Worm (Caenorhabditis elegans): ENCODE data around the gene T21C9.13.

The T21C9.13 gene

ce11 chrV:10635722-10636121 lies 38.7 kb downstream of the T21C9.13 start, which contains the start of gene kvs-2:
Gene kvs-2 (plus strand): TSS chrV:10636022.
- TF ChIP-seq irx-1 (tag; optimal IDR thresholded peaks at IDR 0.05) = no peak
- TF ChIP-seq nhr-71 (tag; optimal IDR thresholded peaks at IDR 0.05) = no peak
- no peak for TF ChIP-seq pax-3 (tag; optimal IDR thresholded peaks at IDR 0.05)
- no peak for TF ChIP-seq unc-130 (tag; optimal IDR thresholded peaks at IDR 0.05)
- TF ChIP-seq nhr-11 (tag; optimal IDR thresholded peaks at IDR 0.05) = no peak
- TF ChIP-seq zip-4 (GFP tag; optimal IDR thresholded peaks at IDR 0.05) = no peak

DNA sequence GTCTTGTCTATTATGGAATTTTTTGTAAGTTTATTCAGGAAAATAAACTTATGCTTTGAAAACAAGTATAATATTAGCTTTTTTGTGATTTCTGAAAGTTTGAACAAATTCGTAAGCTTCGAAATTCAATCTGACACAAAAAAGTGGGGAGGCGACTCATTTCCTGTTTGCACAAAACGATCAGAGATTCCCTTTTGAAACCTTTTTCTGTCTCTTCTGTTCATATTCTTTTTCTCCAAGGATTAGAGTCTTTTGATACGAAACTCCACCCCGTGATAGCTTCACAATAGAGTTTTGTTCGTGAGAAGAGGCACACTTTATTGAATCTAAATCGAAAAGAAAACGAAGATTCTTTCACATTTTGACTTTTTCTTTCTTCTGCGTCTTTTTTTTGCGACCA lies 43.9 kb downstream of the T21C9.13 start:
- TF ChIP-seq fkh-10 (GFP tag; optimal IDR thresholded peaks at IDR 0.05) (peak; percentile 74), lin-14 (GFP tag; optimal IDR thresholded peaks at IDR 0.05) (peak; percentile 45), vab-15 (tag; optimal IDR thresholded peaks at IDR 0.05) (no peak), unc-86 (tag; optimal IDR thresholded peaks at IDR 0.05) (no peak), dsc-1 (tag; optimal IDR thresholded peaks at IDR 0.05) (peak; percentile 19)

DNA sequence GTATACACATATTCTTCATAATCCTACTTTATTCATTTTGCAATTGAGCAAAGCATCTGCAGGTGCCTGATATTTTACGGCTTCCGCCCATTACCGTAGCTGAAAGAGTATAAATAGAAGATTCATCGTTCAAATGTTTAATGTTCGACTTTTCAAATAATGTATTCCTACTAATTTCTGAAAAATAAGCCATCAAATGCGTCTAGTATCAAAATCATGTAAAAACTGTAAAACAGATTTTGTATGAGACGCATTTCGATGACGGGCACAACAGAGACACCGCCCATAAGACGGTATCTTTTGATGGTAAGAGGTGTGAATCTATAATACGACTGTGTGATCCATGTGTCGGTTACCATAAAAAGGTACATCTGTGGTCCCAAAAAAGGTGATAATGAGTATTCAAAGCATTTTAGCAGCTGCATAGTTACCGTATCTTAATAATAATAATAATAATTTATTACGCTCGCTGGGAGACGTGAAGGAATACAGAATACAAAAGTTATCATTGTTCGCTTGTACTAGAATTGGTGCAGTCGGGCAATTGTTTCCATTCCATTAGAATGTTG lies 50.1 kb downstream of the T21C9.13 start, which contains the start of the genes C32C4.3 and C32C4.16:
Gene C32C4.3 (minus strand): TSS at position 101 of the 569 bp plus-strand sequence.
Gene C32C4.16 (plus strand): TSS at position 519 of the 569 bp plus-strand sequence.
- no peak for TF ChIP-seq fkh-10 (GFP tag; optimal IDR thresholded peaks at IDR 0.05)
- TF ChIP-seq sptf-1 (tag; optimal IDR thresholded peaks at IDR 0.05) = no peak
- TF ChIP-seq nhr-12 (tag; optimal IDR thresholded peaks at IDR 0.05) = no peak
- TF ChIP-seq nhr-11 (tag; optimal IDR thresholded peaks at IDR 0.05) = no peak
- TF ChIP-seq unc-130 (tag; optimal IDR thresholded peaks at IDR 0.05) = no peak
- no peak for TF ChIP-seq unc-30 (tag; optimal IDR thresholded peaks at IDR 0.05)
- TF ChIP-seq grh-1 (GFP tag; IDR thresholded peaks at IDR 0.05) = no peak
- TF ChIP-seq nhr-20 (tag; optimal IDR thresholded peaks at IDR 0.05) = no peak
- TF ChIP-seq nhr-85 (tag) = no peak
- TF ChIP-seq lin-14 (GFP tag; optimal IDR thresholded peaks at IDR 0.05) = no peak

- TF ChIP-seq aha-1 (tag; optimal IDR thresholded peaks at IDR 0.05) = no peak
- TF ChIP-seq mep-1 (tag; optimal IDR thresholded peaks at IDR 0.05) = no peak
- no peak for TF ChIP-seq xbp-1 (tag; optimal IDR thresholded peaks at IDR 0.05)
- no peak for TF ChIP-seq nhr-85 (tag)
- no peak for TF ChIP-seq dsc-1 (tag; optimal IDR thresholded peaks at IDR 0.05)
- no peak for TF ChIP-seq lsy-2 (tag; optimal IDR thresholded peaks at IDR 0.05)
These were observed 51.1 kb downstream of the T21C9.13 start, which contains the start of gene aqp-6 for ce11 chrV:10648146-10648545. Gene aqp-6 (plus strand): TSS chrV:10648446.
